Worm (Caenorhabditis elegans) whole organism, early embryonic: ENCODE data around the gene ram-5.

Experiments
- B0310.2 ChIP-seq: sonication (generic microtip); optimal IDR thresholded peaks from 2 replicates; lab custom pipeline; 2016; ENCODE audit warnings: mild to moderate bottlenecking, missing genetic modification characterization, missing compliant biosample characterization
- aly-1 ChIP-seq: sonication (generic microtip); optimal IDR thresholded peaks from 2 replicates; lab custom pipeline; 2016; ENCODE audit warnings: missing genetic modification characterization, missing compliant biosample characterization
- ama-1 ChIP-seq: fragments of 150-350 bp; optimal IDR thresholded peaks from 2 replicates; lab custom pipeline; 2014
- ceh-13 ChIP-seq: fragments of 200-800 bp; sonication (Bioruptor generic); optimal IDR thresholded peaks from 2 replicates; lab custom pipeline; 2018; ENCODE audit warnings: mild to moderate bottlenecking, missing genetic modification characterization, missing compliant biosample characterization
- ceh-36 ChIP-seq: sonication (generic microtip); optimal IDR thresholded peaks from 2 replicates; lab custom pipeline; 2016; ENCODE audit warnings: missing genetic modification characterization, inconsistent platforms, missing compliant biosample characterization
- ets-7 ChIP-seq: sonication (generic microtip); optimal IDR thresholded peaks from 2 replicates; lab custom pipeline; 2016; ENCODE audit warnings: missing genotype, missing genetic modification characterization, missing compliant biosample characterization
- flt-1 ChIP-seq: fragments of 200-800 bp; sonication (Bioruptor generic); IDR thresholded peaks from 2 replicates; pipeline ENCODE4 v1.3.6; 2022; ENCODE audit warnings: missing genetic modification characterization, missing compliant biosample characterization
- hmbx-1 ChIP-seq: sonication (generic microtip); optimal IDR thresholded peaks from 2 replicates; lab custom pipeline; 2016; ENCODE audit warnings: mild to moderate bottlenecking, missing genetic modification characterization, missing compliant biosample characterization
- hnd-1 ChIP-seq: sonication (generic microtip); optimal IDR thresholded peaks from 2 replicates; lab custom pipeline; 2016; ENCODE audit warnings: missing genetic modification characterization, missing compliant biosample characterization
- pes-1 ChIP-seq: fragments of 200-800 bp; sonication (Bioruptor generic); IDR thresholded peaks from 2 replicates; pipeline ENCODE4 v1.3.6; 2022; ENCODE audit warnings: missing genetic modification reagents, missing genetic modification characterization, missing compliant biosample characterization
- scrt-1 ChIP-seq: fragments of 200-800 bp; sonication (Bioruptor generic); IDR thresholded peaks from 2 replicates; pipeline ENCODE4 v1.3.6; 2022; ENCODE audit warnings: missing genetic modification characterization, missing compliant biosample characterization
- tbx-11 ChIP-seq: fragments of 200-800 bp; sonication (Bioruptor generic); IDR thresholded peaks from 2 replicates; pipeline ENCODE4 v1.3.6; 2022; ENCODE audit warnings: missing genetic modification characterization, missing compliant biosample characterization
- tra-4 ChIP-seq: sonication (generic microtip); optimal IDR thresholded peaks from 2 replicates; lab custom pipeline; 2017; ENCODE audit warnings: missing genetic modification characterization, missing compliant biosample characterization

DNA sequence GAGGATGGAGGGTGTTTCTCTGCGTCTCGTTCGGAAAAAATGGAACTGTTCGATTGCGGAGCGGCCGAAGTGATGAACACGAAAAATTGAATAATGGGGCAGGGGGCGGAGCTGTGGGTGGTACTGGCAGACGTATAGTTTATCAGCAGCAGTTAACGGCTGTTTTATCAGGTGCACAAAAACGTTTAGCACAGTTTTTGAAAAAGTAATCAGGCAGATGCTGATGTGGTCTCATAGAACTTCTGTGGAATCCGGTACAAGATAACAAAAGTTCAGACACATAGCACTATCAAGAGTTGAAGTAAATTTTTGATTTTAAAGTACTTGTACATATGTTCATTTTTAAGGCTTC is 45.4 kb upstream of the ram-5 start:
- no peak for TF ChIP-seq ceh-13 (GFP tag; lab: Kevin White, UChicago)
- no peak for TF ChIP-seq ama-1 (lab: Kevin White, UChicago)
- TF ChIP-seq tra-4 (tag; lab: Kevin White, UChicago) = no peak
- no peak for TF ChIP-seq hmbx-1 (tag; lab: Kevin White, UChicago)
- no peak for TF ChIP-seq ceh-36
- TF ChIP-seq aly-1 (tag; lab: Kevin White, UChicago) = no peak
- TF ChIP-seq B0310.2 (tag; lab: Kevin White, UChicago) = no peak
- no peak for TF ChIP-seq tbx-11
- no peak for TF ChIP-seq ets-7
- 0 out of 2 replicates have a peak, but pooled peaks have one; percentile 0 for TF ChIP-seq pes-1 (GFP tag; lab: Robert Waterston, UW)
- no peak for TF ChIP-seq hnd-1 (tag; lab: Kevin White, UChicago)
- TF ChIP-seq flt-1 = no peak
- TF ChIP-seq scrt-1 (GFP tag; lab: Robert Waterston, UW) = no peak
